Fruit fly (Drosophila melanogaster) whole organism, pupa: ENCODE results near the gene Nckx30C.

Source experiments
- CG10348 ChIP-seq: fragments of 200-800 bp; sonication (Bioruptor generic); IDR thresholded peaks from 2 replicates; pipeline ENCODE4 v1.3.6; 2022; ENCODE audit warnings: missing biosample characterization, missing genetic modification characterization
- CG13204 ChIP-seq: fragments of 200-800 bp; sonication (Bioruptor generic); optimal IDR thresholded peaks from 2 replicates; lab custom pipeline; 2018; ENCODE audit warnings: missing biosample characterization, mild to moderate bottlenecking, missing genetic modification characterization, moderate library complexity
- CG17806 ChIP-seq: fragments of 200-800 bp; sonication (Bioruptor generic); optimal IDR thresholded peaks from 2 replicates; lab custom pipeline; 2018; ENCODE audit warnings: missing biosample characterization, mild to moderate bottlenecking, missing genetic modification characterization, moderate library complexity
- CG32121 ChIP-seq: fragments of 200-800 bp; sonication (Bioruptor generic); IDR thresholded peaks from 2 replicates; pipeline ENCODE4 v1.3.6; 2022; ENCODE audit warnings: missing biosample characterization, missing genetic modification characterization
- CG34367 ChIP-seq: fragments of 200-800 bp; sonication (Bioruptor generic); optimal IDR thresholded peaks from 2 replicates; lab custom pipeline; 2018; ENCODE audit warnings: missing biosample characterization, mild to moderate bottlenecking, missing genetic modification characterization
- CG8301 ChIP-seq: fragments of 200-800 bp; sonication (Bioruptor generic); optimal IDR thresholded peaks from 2 replicates; lab custom pipeline; 2018; ENCODE audit warnings: missing biosample characterization, mild to moderate bottlenecking, missing genetic modification characterization
- EcR ChIP-seq: fragments of 200-800 bp; sonication (Bioruptor generic); optimal IDR thresholded peaks from 3 replicates; lab custom pipeline; 2019; ENCODE audit warnings: missing biosample characterization, missing genetic modification characterization, mild to moderate bottlenecking, moderate library complexity, missing genetic modification reagents
- Ets98B ChIP-seq: fragments of 200-800 bp; sonication (Bioruptor generic); IDR thresholded peaks from 2 replicates; pipeline ENCODE4 v1.3.6; 2022; ENCODE audit warnings: missing biosample characterization, missing genetic modification characterization
- Pif1A ChIP-seq: fragments of 200-800 bp; sonication (Bioruptor generic); optimal IDR thresholded peaks from 3 replicates; lab custom pipeline; 2016; ENCODE audit warnings: missing biosample characterization, missing genetic modification characterization
- Pif1B ChIP-seq: fragments of 200-800 bp; sonication (Bioruptor generic); optimal IDR thresholded peaks from 3 replicates; lab custom pipeline; 2016; ENCODE audit warnings: missing biosample characterization, missing genetic modification characterization
- Snoo ChIP-seq: fragments of 200-800 bp; sonication (Bioruptor generic); optimal IDR thresholded peaks from 3 replicates; lab custom pipeline; 2017; ENCODE audit warnings: missing biosample characterization, mild to moderate bottlenecking, missing genetic modification characterization, inconsistent platforms
- fd96Ca ChIP-seq: fragments of 200-800 bp; sonication (Bioruptor generic); IDR thresholded peaks from 3 replicates; pipeline ENCODE4 v1.3.6; 2022; ENCODE audit warnings: missing biosample characterization, missing genetic modification characterization

dm6 chr2L:9792945-9793344 is 46.6 kb upstream of the Nckx30C start, which contains the start of gene CG13123:
- TF ChIP-seq Ets98B (GFP tag; lab: Robert Waterston, UW) (no peak), Snoo (no peak), fd96Ca (GFP tag; lab: Robert Waterston, UW) (no peak), Pif1B (GFP tag; lab: Kevin White, UChicago) (no peak), CG34367 (tag; lab: Kevin White, UChicago) (no peak), Pif1A (GFP tag; lab: Kevin White, UChicago) (no peak), CG10348 (GFP tag; lab: Robert Waterston, UW) (no peak), CG13204 (GFP tag; lab: Kevin White, UChicago) (no peak), CG17806 (tag; lab: Kevin White, UChicago) (no peak), EcR (GFP tag; lab: Kevin White, UChicago) (no peak), CG32121 (GFP tag; lab: Robert Waterston, UW) (no peak), CG8301 (no peak)
